Fruit fly (Drosophila melanogaster) whole organism, larva: ENCODE data around the gene CG17027.

ENCODE experiments used
- noc ChIP-seq: fragments of 200-800 bp; sonication (Bioruptor generic); optimal IDR thresholded peaks from 3 replicates; lab custom pipeline; 2019; ENCODE audit warnings: missing biosample characterization, mild to moderate bottlenecking, missing genetic modification characterization, moderate library complexity

The CG17027 gene

DNA sequence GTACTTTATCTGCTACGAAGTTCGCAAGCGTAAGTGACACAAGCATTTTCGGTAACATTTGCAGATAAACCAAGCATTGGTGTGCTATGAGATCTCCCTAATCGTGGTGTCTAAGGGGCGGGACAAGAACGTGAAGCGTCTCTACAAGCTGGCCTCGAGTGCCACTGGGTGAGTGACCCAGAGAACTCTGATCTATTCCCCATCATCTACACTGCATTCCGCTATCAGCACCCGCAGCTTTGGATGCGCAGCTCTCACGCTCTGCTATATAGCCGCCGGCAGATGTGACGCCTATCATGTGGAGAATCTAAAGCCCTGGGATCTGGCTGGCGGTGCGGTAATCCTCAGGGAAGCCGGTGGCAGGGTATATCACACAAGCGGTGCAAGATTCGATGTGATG lies 660 bp upstream of the CG17027 start:
- TF ChIP-seq noc (tag; lab: Kevin White, UChicago), result no peak

DNA sequence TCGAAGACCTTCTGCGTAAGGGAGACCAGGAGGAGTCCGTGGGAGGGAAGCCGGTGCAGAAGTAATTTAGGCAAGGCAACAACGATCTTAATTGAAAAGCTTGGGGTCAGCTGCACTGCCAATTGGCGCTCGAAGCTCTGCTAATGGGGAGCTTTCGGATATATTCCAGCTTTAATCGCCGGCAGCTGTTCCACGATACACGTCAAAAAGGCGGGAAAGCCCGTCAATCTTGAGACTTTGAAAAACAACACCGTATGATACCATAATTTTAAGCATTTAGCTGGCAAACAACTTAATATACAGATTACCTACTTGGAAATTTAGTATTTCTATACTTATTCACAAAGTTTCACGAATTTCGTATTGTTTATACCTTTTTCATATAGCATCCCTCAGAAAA lies 1.5 kb downstream of the CG17027 start:
- TF ChIP-seq noc (tag; lab: Kevin White, UChicago), result no peak

DNA sequence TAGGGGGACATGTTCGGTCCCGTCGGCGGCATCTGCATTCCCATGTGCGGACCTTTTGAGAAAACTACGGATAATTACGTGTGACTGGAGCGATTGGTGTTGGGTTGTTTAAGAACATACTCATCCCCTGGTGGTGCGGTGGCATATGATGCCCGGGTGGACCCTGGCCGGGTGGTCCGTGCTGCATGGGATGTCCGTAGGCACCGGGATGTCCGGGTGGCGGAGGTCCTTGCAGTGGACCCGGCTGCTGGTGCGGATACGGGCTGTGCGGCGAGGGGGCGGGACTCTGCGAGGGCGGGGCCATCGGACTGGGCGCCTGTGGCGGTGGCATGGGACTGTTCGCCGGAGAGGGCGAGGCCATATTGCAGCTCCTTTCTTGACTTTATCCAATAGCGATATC lies 2.2 kb downstream of the CG17027 start:
- no peak for TF ChIP-seq noc (tag; lab: Kevin White, UChicago)

DNA sequence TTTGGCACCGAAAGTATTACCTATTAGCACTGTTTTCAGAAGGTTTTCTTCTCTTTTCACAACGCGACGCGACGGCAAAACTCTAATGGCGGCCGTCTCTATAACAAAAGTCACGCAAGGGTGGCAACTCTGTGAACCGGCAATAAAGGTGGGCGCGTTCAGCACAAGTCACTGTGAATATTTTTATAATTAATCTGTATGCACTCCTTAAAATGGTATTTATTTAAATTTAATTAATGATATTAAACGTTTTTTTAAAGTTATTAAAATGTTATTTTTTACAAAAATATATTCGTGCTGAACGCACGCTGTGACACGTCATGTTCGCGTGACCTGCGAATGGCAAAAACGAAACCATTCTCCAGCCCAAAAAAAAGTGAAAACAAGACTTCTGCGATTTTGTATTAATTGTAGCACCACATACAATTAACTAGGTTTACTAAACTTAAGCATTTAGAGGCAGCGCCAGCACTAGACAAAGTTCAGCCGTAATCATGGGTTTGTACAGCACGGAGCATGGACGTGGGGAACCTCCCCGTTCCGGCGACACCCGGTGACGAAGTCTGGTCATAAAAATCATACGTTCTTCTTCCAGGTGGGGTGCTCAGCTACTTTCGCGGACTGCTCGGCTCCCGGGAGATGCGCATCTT lies 3.0 kb downstream of the CG17027 start, which contains the start of the genes brm and Arl1:
brm (minus strand) TSS at position 87 of the 650 bp plus-strand sequence.
Arl1 (plus strand) TSS at position 353 of the 650 bp plus-strand sequence.
- peak; percentile 98 for TF ChIP-seq noc (tag; lab: Kevin White, UChicago)

DNA sequence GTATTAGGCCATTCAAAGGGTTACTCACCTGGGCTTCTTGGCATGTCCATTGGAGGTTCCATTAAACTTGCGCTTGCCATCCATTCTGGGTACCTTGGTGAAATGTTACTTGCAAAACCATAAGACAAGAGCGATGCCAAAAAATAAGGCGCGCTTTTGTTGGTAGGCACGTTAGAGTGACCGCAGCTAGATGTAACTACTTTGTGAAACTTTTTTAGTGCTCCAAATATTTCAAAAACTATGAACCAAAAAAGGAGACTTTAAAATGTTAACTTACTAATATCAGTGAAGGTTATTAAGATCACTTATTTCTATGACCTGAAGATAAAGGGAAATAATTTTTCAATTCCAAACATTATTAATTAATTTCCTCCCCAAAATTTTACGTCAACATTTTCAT lies 7.7 kb downstream of the CG17027 start, which contains the start of gene PolD1:
PolD1 (minus strand) TSS at position 181 of the 400 bp plus-strand sequence.
- no peak for TF ChIP-seq noc (tag; lab: Kevin White, UChicago)

DNA sequence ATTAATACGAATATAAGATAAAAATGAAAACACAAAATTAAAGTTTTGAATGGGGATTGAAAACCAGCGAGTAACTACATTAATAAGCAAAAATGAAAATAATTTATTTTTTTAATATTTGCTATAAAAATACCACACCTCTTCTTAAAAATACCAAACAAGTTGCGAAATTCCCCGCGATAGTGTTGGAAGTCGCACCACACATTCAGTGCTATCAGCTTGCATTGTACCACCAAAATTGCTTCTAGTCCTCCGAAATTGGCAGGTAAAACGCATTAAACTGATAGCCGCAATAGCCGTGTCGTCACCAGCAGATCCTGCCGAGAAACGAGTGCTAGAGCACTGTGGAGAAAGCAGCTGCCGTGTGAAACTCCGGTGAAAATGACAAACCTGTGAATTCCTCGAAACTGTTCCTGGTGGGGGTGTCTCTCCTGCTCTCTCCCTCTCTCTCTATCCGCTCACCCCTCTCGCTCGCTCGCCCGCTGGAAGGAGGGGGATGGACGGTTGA lies 8.2 kb downstream of the CG17027 start, which contains the start of gene Hip14:
Hip14 (plus strand) TSS at position 198 of the 508 bp plus-strand sequence.
- no peak for TF ChIP-seq noc (tag; lab: Kevin White, UChicago)

DNA sequence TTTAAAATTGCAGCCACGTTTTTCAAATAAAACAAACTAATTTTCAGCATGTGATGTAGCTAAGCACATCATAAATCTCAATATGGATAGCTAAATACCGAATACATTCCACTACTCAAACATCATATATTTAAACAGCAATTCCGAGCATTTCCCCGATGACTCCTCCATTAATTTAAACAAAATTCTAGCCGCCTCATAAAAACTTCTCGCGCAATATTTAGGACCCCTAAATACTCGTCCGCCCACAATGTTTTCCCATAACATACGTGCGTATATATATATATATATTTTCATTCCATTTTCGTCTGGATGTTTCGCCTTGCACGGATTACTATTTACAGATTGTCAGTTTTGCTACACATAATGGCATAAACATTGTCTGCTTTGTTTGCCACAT lies 16.1 kb downstream of the CG17027 start:
- TF ChIP-seq noc (tag; lab: Kevin White, UChicago), result no peak

DNA sequence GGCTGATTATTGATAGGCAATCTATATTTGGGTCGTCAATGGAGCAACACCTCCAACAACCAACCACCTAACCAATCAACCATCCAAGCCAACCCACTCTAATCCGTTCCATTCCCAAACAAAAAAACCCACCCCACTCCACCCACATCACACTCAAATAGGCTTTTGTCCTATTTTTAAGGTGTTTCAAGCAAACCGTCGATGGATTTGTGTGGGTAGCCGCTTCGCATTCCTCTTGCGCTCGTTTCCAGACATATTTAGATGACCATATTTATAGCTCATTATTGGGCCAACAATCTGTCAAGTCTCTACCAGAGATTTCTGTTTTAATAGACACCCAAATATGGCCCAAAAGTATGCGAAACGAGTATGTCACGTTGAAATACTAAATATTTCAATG lies 18.3 kb downstream of the CG17027 start:
- no peak for TF ChIP-seq noc (tag; lab: Kevin White, UChicago)

DNA sequence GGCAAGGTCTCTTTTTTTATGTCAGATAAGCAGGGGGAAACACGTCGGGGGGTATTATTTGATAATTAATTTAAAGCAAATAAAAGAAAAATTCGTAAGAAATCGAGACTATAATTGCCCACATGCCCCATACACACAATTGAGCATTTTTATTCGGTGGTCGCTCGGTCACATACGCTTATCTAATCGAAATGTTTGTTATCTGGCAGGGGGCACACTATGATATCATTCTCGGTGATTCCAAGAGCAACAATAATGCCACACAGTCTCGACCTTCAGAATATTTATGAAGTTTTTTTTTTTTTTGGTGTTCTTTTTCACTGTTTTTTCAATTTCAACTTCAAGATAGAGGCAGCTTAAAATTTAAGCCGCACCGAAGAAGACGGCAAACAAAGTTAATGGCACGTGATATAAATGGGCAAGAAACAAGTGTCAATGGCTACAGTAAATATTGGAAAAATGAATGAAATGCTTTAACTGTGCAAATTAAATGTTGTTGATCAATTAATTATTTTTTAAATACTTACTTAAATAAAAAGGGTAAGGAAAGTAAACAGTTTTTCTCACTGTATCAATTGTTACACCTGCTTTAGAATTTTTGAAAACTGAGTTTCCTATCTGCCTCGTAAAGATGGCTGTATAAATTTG lies 19.6 kb downstream of the CG17027 start:
- TF ChIP-seq noc (tag; lab: Kevin White, UChicago), result peak; percentile 52

DNA sequence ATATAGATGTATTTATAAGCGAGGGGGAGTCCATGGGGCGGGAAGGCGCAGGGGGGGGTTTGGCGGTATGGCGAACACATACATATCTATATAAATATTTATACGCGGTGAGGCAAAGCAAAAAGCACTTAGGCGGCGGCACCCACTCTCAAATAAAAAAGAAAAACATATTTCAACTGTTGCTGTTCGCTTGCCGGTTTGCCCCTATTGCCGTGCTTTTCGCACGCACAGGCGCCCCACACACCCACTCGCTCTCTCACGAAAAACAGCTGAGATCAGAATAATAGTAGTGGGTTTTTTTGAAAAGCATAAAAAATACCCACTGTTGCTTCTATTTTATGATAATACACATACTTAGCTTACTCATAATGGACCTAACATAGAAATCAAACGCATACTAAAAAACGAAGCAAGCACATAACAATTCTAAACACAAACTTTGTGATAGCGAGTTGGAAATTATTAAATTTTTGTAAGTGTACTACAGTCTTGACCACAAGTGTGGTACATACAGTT lies 21.3 kb downstream of the CG17027 start:
- peak; percentile 98 for TF ChIP-seq noc (tag; lab: Kevin White, UChicago)

DNA sequence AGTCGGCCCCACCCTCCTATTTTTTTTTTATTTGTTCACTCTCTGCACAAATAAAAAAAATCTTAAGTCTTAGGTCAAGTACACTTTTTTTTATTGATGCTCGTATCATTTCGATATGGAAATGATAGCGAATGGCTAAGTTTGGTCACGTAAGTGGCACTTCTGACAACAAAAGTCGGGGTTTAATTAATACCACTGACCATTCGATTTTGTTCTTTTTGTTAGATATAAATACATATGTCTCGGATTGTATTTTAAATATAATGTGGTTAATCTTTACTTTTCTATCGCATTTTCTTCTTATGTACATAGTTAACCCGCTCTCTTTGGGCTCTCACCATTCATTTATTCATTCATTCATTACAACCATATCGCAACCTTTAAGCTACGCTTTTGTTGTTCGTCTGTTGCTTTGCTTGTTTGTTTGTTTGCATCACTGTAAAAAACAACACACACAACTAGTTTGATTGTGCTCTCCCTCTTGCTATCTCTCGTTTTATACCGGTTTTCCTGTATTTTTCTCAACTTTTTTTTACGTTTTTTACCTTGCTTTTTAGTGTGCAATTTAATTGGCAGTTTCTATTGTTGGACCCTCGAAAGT lies 22.3 kb downstream of the CG17027 start:
- no peak for TF ChIP-seq noc (tag; lab: Kevin White, UChicago)

DNA sequence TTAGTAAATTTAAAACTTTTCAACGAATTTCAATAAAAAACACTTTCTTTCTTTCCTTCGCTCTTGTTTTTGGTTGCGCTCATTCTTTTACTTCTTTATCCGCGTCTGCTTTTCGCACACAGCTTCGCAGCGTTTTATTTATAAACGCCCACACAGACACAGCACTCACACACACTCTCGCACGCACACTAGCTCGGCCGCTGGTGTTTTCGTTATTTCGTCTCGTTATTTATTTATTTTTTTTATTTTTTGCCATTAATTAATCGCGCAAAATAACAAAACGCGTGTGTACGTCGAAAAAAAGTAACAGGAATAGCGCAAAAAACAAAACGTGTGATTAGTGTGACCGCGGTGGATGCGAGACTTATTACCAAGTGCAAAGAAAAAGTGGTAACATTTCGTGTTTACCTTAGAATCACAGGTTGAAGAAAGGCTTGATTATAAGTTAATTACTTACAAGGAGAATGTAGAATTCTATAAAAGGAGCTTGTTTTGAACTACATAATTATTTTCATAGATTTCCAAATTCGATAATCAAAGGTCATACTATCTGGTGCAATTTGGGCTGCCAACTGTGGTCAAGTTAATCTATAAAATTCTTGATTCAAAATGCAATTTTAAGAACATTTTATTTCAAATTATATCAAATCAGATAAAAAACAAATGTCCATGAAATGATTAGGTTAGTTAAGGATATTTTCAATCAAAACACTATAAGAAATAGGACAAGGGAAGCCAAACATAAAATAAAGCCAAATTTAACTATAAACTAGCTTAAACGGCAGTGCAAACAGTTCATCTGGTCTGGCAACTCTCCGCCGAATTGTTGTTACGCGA lies 24.7 kb downstream of the CG17027 start, which contains the start of the genes hzg and mRpS31:
hzg (minus strand) TSS at position 336 of the 837 bp plus-strand sequence.
mRpS31 (plus strand) TSS at position 793 of the 837 bp plus-strand sequence.
- peak; percentile 49 for TF ChIP-seq noc (tag; lab: Kevin White, UChicago)

DNA sequence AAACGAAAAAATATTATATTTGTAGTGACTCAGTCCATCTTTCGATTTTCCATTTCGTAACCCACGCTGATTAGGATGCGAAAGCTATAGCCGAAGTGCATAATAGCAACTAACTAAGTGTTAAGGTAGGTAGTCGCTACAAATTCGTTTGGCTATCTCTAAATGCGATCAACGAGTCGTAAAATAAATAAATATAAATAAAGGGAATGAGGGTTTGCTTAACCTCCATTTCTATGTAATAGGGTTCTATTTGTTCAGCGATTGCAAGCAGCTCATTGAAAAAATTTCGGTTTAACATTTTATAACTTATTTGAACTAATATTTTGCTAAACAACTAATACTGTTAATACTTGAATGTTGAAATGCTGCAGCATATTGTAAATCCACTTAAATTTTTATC lies 30.3 kb downstream of the CG17027 start:
- no peak for TF ChIP-seq noc (tag; lab: Kevin White, UChicago)

DNA sequence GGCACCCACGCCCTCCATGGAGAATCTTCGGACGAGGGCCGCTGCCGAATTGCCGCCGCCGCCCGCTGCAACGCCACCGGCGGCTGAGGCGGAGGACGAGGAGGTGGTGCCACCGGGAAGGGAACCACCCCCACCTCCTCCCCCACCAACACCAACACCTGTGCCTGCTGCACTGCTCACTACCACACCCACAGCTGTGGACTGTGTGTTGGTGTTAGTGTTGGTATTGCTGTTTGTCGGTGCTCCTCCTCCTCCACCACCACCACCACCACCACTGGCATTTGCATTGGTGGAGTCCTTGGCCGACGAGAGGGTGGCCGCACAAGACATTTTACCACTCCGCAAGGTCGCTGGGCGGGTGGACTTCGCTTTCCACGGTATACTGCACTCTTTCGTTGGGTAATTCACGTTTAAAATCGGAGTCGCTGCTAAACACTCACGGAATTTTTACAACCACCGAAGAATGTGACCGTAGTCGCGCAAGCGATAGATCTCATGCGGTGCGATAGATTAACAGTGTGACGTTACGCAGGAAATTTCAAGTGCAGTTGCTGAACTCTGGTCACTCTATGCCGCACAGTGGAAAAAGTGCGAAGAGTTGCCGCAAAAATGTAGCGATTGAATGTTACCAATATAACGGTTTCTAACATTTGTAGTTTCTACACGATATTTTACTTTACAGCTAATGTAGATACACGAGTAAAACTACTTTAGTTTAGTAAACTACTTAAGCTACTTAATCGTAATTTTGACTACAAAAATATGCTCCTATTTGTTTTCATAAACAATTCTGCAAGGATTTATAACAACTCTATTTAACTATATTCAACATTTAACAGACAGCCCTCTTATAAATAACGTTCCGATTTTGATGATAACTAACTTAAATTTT lies 31.7 kb downstream of the CG17027 start, which contains the start of gene mib1:
mib1 (minus strand) TSS at position 494 of the 892 bp plus-strand sequence.
- peak; percentile 54 for TF ChIP-seq noc (tag; lab: Kevin White, UChicago)
